Worm (Caenorhabditis elegans) whole organism, L2 larva: Measurements from ENCODE around the gene R151.8.

Experiments
- C34F6.9 ChIP-seq: fragments of 150-350 bp; optimal IDR thresholded peaks from 2 replicates; lab custom pipeline; 2014; ENCODE audit warnings: missing biosample characterization, missing genetic modification characterization
- F13H6.1 ChIP-seq: sonication (generic microtip); optimal IDR thresholded peaks from 2 replicates; lab custom pipeline; 2016; ENCODE audit warnings: missing genetic modification characterization, missing compliant biosample characterization
- R02D3.7 ChIP-seq: fragments of 150-350 bp; optimal IDR thresholded peaks from 2 replicates; lab custom pipeline; 2014; ENCODE audit warnings: missing biosample characterization, missing genetic modification characterization
- Y55F3AM.14 ChIP-seq: fragments of 200-800 bp; sonication (Bioruptor generic); optimal IDR thresholded peaks from 2 replicates; lab custom pipeline; 2018; ENCODE audit warnings: mild to moderate bottlenecking, missing genetic modification characterization, missing compliant biosample characterization
- ZK546.5 ChIP-seq: sonication (generic microtip); optimal IDR thresholded peaks from 2 replicates; lab custom pipeline; 2017; ENCODE audit warnings: missing biosample characterization, missing genetic modification characterization
- alr-1 ChIP-seq: fragments of 150-350 bp; optimal IDR thresholded peaks from 2 replicates; lab custom pipeline; 2014; ENCODE audit warnings: missing biosample characterization, missing genetic modification characterization
- aly-2 ChIP-seq: fragments of 150-350 bp; optimal IDR thresholded peaks from 2 replicates; lab custom pipeline; 2014; ENCODE audit warnings: missing biosample characterization, missing genetic modification characterization
- ama-1 ChIP-seq: fragments of 150-350 bp; optimal IDR thresholded peaks from 2 replicates; lab custom pipeline; 2018; ENCODE audit warnings: inconsistent platforms
- blmp-1 ChIP-seq: sonication (generic microtip); optimal IDR thresholded peaks from 2 replicates; lab custom pipeline; 2017; ENCODE audit warnings: missing genetic modification characterization, mild to moderate bottlenecking, missing compliant biosample characterization, antibody characterized with exemption, moderate library complexity; ENCODE audit not compliant: insufficient read depth
- ceh-16 ChIP-seq: fragments of 150-350 bp; optimal IDR thresholded peaks from 2 replicates; lab custom pipeline; 2014; ENCODE audit warnings: missing biosample characterization, missing genetic modification characterization
- ceh-82 ChIP-seq: fragments of 150-350 bp; optimal IDR thresholded peaks from 2 replicates; lab custom pipeline; 2014; ENCODE audit warnings: missing biosample characterization, missing genetic modification characterization
- crh-2 ChIP-seq: sonication (generic microtip); optimal IDR thresholded peaks from 2 replicates; lab custom pipeline; 2017; ENCODE audit warnings: missing biosample characterization, missing genetic modification characterization
- dmd-4 ChIP-seq: sonication (generic microtip); optimal IDR thresholded peaks from 2 replicates; lab custom pipeline; 2017; ENCODE audit warnings: missing biosample characterization, missing genetic modification characterization
- egl-27 ChIP-seq: sonication (generic microtip); optimal IDR thresholded peaks from 3 replicates; lab custom pipeline; 2017; ENCODE audit warnings: missing biosample characterization, missing genetic modification reagents, missing genetic modification characterization
- elt-1 ChIP-seq: fragments of 150-350 bp; optimal IDR thresholded peaks from 2 replicates; lab custom pipeline; 2014; ENCODE audit warnings: missing biosample characterization, missing genetic modification characterization
- elt-3 ChIP-seq: sonication (generic microtip); optimal IDR thresholded peaks from 2 replicates; lab custom pipeline; 2017; ENCODE audit warnings: missing biosample characterization, missing genetic modification characterization
- fos-1 ChIP-seq: fragments of 150-350 bp; optimal IDR thresholded peaks from 2 replicates; lab custom pipeline; 2014; ENCODE audit warnings: missing biosample characterization, missing genetic modification characterization
- gmeb-1 ChIP-seq: fragments of 150-350 bp; optimal IDR thresholded peaks from 2 replicates; lab custom pipeline; 2014; ENCODE audit warnings: missing biosample characterization, missing genetic modification characterization
- lin-11 ChIP-seq: fragments of 150-350 bp; sonication (generic microtip); optimal IDR thresholded peaks from 2 replicates; lab custom pipeline; 2014; ENCODE audit warnings: missing biosample characterization, missing genetic modification characterization, inconsistent platforms, mixed read lengths
- lin-13 ChIP-seq: fragments of 150-350 bp; optimal IDR thresholded peaks from 2 replicates; lab custom pipeline; 2014; ENCODE audit warnings: missing biosample characterization, missing genetic modification reagents, missing genetic modification characterization
- lin-39 ChIP-seq: fragments of 150-350 bp; optimal IDR thresholded peaks from 2 replicates; lab custom pipeline; 2014; ENCODE audit warnings: missing biosample characterization, missing genetic modification reagents, missing genetic modification characterization
- lsy-2 ChIP-seq, 2 experiments: fragments of 150-350 bp in 1 of 2; sonication (generic microtip) in 1 of 2; optimal IDR thresholded peaks; 2 replicates each; lab custom pipeline; 2014 to 2017; ENCODE audit warnings: missing biosample characterization in 2 of 2, missing genetic modification characterization in 2 of 2
- mab-5 ChIP-seq: fragments of 150-350 bp; optimal IDR thresholded peaks from 2 replicates; lab custom pipeline; 2014; ENCODE audit warnings: missing biosample characterization, missing genetic modification characterization
- mbf-1 ChIP-seq: sonication (generic microtip); optimal IDR thresholded peaks from 2 replicates; lab custom pipeline; 2017; ENCODE audit warnings: missing biosample characterization, missing genetic modification characterization
- mdl-1 ChIP-seq, 2 experiments: fragments of 150-350 bp in 1 of 2; sonication (generic microtip) in 1 of 2; optimal IDR thresholded peaks; 2 replicates each; lab custom pipeline; 2017; ENCODE audit warnings: missing biosample characterization in 2 of 2, missing genetic modification characterization in 2 of 2
- nhr-10 ChIP-seq: sonication (generic microtip); optimal IDR thresholded peaks from 2 replicates; lab custom pipeline; 2017; ENCODE audit warnings: missing biosample characterization, missing genetic modification characterization
- nhr-11 ChIP-seq: fragments of 150-350 bp; optimal IDR thresholded peaks from 2 replicates; lab custom pipeline; 2014; ENCODE audit warnings: missing biosample characterization, missing genetic modification characterization
- nhr-12 ChIP-seq: fragments of 150-350 bp; optimal IDR thresholded peaks from 2 replicates; lab custom pipeline; 2014; ENCODE audit warnings: missing biosample characterization, missing genetic modification characterization
- nhr-129 ChIP-seq: fragments of 150-350 bp; optimal IDR thresholded peaks from 2 replicates; lab custom pipeline; 2014; ENCODE audit warnings: missing biosample characterization, missing genetic modification characterization
- nhr-21 ChIP-seq: fragments of 150-350 bp; optimal IDR thresholded peaks from 2 replicates; lab custom pipeline; 2014; ENCODE audit warnings: missing biosample characterization, missing genetic modification characterization
- nhr-23 ChIP-seq: fragments of 150-350 bp; optimal IDR thresholded peaks from 2 replicates; lab custom pipeline; 2014; ENCODE audit warnings: missing biosample characterization, missing genetic modification reagents, missing genetic modification characterization
- nhr-237 ChIP-seq: fragments of 150-350 bp; optimal IDR thresholded peaks from 2 replicates; lab custom pipeline; 2014; ENCODE audit warnings: missing biosample characterization, missing genetic modification characterization
- nhr-25 ChIP-seq: fragments of 150-350 bp; sonication (generic microtip); optimal IDR thresholded peaks from 3 replicates; lab custom pipeline; 2014; ENCODE audit warnings: missing biosample characterization, missing genetic modification characterization
- nhr-6 ChIP-seq: fragments of 150-350 bp; optimal IDR thresholded peaks from 2 replicates; lab custom pipeline; 2014; ENCODE audit warnings: missing biosample characterization, missing genetic modification characterization
- nhr-77 ChIP-seq: fragments of 150-350 bp; optimal IDR thresholded peaks from 2 replicates; lab custom pipeline; 2014; ENCODE audit warnings: missing biosample characterization, missing genetic modification characterization
- peb-1 ChIP-seq: fragments of 150-350 bp; optimal IDR thresholded peaks from 2 replicates; lab custom pipeline; 2014; ENCODE audit warnings: missing biosample characterization, missing genetic modification characterization
- sem-4 ChIP-seq: fragments of 150-350 bp; optimal IDR thresholded peaks from 2 replicates; lab custom pipeline; 2014; ENCODE audit warnings: missing biosample characterization, missing genetic modification reagents, missing genetic modification characterization
- skn-1 ChIP-seq: sonication (generic microtip); optimal IDR thresholded peaks from 2 replicates; lab custom pipeline; 2017; ENCODE audit warnings: missing biosample characterization, missing genetic modification characterization
- sma-3 ChIP-seq: sonication (generic microtip); optimal IDR thresholded peaks from 2 replicates; lab custom pipeline; 2016; ENCODE audit warnings: missing genetic modification reagents, missing genetic modification characterization, missing compliant biosample characterization
- sma-9 ChIP-seq, 2 experiments: fragments of 150-350 bp in 1 of 2; sonication (generic microtip) in 1 of 2; optimal IDR thresholded peaks; 2 replicates each; lab custom pipeline; 2014 to 2016; ENCODE audit warnings: missing genetic modification characterization in 2 of 2, mild to moderate bottlenecking in 1 of 2, missing biosample characterization in 1 of 2, missing compliant biosample characterization in 1 of 2, missing genetic modification reagents in 1 of 2, moderate library complexity in 1 of 2
- snpc-4 ChIP-seq: fragments of 150-350 bp; optimal IDR thresholded peaks from 2 replicates; lab custom pipeline; 2014; ENCODE audit warnings: missing biosample characterization, missing genetic modification characterization
- unc-39 ChIP-seq: fragments of 150-350 bp; optimal IDR thresholded peaks from 2 replicates; lab custom pipeline; 2014; ENCODE audit warnings: missing biosample characterization, missing genetic modification characterization
- unc-55 ChIP-seq: fragments of 150-350 bp; sonication (generic microtip); optimal IDR thresholded peaks from 3 replicates; lab custom pipeline; 2014; ENCODE audit warnings: missing biosample characterization, missing genetic modification reagents, missing genetic modification characterization
- unc-62 ChIP-seq: fragments of 150-350 bp; optimal IDR thresholded peaks from 2 replicates; lab custom pipeline; 2014; ENCODE audit warnings: missing biosample characterization, missing genetic modification reagents, missing genetic modification characterization
- zag-1 ChIP-seq: fragments of 150-350 bp; optimal IDR thresholded peaks from 2 replicates; lab custom pipeline; 2014; ENCODE audit warnings: missing biosample characterization, missing genetic modification characterization
- ztf-1 ChIP-seq: fragments of 200-800 bp; sonication (Bioruptor generic); conservative IDR thresholded peaks from 2 replicates; pipeline ENCODE4 v1.3.6; 2022; ENCODE audit warnings: missing genetic modification characterization, missing compliant biosample characterization
- ztf-11 ChIP-seq: sonication (generic microtip); optimal IDR thresholded peaks from 2 replicates; lab custom pipeline; 2017; ENCODE audit warnings: missing biosample characterization, missing genetic modification characterization
- ztf-4 ChIP-seq: fragments of 150-350 bp; optimal IDR thresholded peaks from 2 replicates; lab custom pipeline; 2014; ENCODE audit warnings: missing biosample characterization, missing genetic modification characterization

R151.8 gene

ce11 chrIII:7189581-7190128 lies 39.9 kb downstream of the R151.8 start, which contains the start of gene rps-21:
rps-21 (minus strand) TSS chrIII:7189631.
- TF ChIP-seq unc-62 (GFP tag; lab: Kevin White, UChicago) (no peak), elt-3 (tag; lab: Kevin White, UChicago) (no peak), nhr-6 (tag; lab: Kevin White, UChicago) (peak; percentile 44), snpc-4 (tag; lab: Kevin White, UChicago) (peak; percentile 59), unc-55 (peak; percentile 94), zag-1 (peak; percentile 38), F13H6.1 (tag; lab: Kevin White, UChicago) (peak; percentile 58), blmp-1 (tag; lab: Kevin White, UChicago) (peak; percentile 43), unc-39 (tag; lab: Kevin White, UChicago) (no peak), ZK546.5 (tag; lab: Kevin White, UChicago) (peak; percentile 74), nhr-237 (no peak), ztf-4 (tag; lab: Kevin White, UChicago) (no peak), nhr-21 (tag; lab: Kevin White, UChicago) (peak; percentile 57), fos-1 (peak; percentile 66), ama-1 (lab: Kevin White, UChicago) (no peak), ztf-1 (no peak), sma-9 (GFP tag; optimal IDR thresholded peaks at IDR 0.05; lab: Kevin White, UChicago) (peak; percentile 67), sma-9 (tag; optimal IDR thresholded peaks at IDR 0.05; lab: Kevin White, UChicago) (no peak), nhr-129 (tag; lab: Kevin White, UChicago) (peak; percentile 70), nhr-23 (tag; lab: Kevin White, UChicago) (no peak), gmeb-1 (tag; lab: Kevin White, UChicago) (peak; percentile 82), nhr-11 (tag; lab: Kevin White, UChicago) (no peak), nhr-12 (tag; lab: Kevin White, UChicago) (no peak), sma-3 (peak; percentile 84), R02D3.7 (tag; lab: Kevin White, UChicago) (peak; percentile 85), ceh-16 (tag; lab: Kevin White, UChicago) (peak; percentile 37), alr-1 (no peak), C34F6.9 (peak; percentile 87), lin-13 (GFP tag; lab: Kevin White, UChicago) (peak; percentile 91), peb-1 (no peak), egl-27 (tag; lab: Kevin White, UChicago) (peak; percentile 73), dmd-4 (no peak), nhr-25 (tag; lab: Kevin White, UChicago) (peak; percentile 79), ceh-82 (no peak), sem-4 (tag; lab: Kevin White, UChicago) (peak; percentile 46), aly-2 (tag; lab: Kevin White, UChicago) (no peak), mdl-1 (tag; optimal IDR thresholded peaks at IDR 0.05; lab: Kevin White, UChicago) (peak in 1 of 2 experiments; percentile 17), crh-2 (tag; lab: Kevin White, UChicago) (peak; percentile 79), ztf-11 (no peak), nhr-77 (peak; percentile 46), mab-5 (tag; lab: Kevin White, UChicago) (peak; percentile 46), lsy-2 (tag; optimal IDR thresholded peaks at IDR 0.05; lab: Kevin White, UChicago) (peak; percentile 84 to 93), skn-1 (tag; lab: Kevin White, UChicago) (no peak), Y55F3AM.14 (GFP tag; lab: Kevin White, UChicago) (no peak), lin-11 (tag; lab: Kevin White, UChicago) (peak; percentile 80), mbf-1 (tag; lab: Kevin White, UChicago) (no peak), elt-1 (no peak), lin-39 (tag; lab: Kevin White, UChicago) (no peak), nhr-10 (tag; lab: Kevin White, UChicago) (no peak)
- TF ChIP-seq, all 48 proteins: peak for 26
